Worm (Caenorhabditis elegans): ENCODE results near the gene C34D10.1.

- TF ChIP-seq zip-11 (GFP tag; IDR thresholded peaks at IDR 0.05) (no peak), nhr-11 (tag; optimal IDR thresholded peaks at IDR 0.05) (no peak), skn-1 (tag; optimal IDR thresholded peaks at IDR 0.05) (no peak), ceh-82 (tag; optimal IDR thresholded peaks at IDR 0.05) (no peak), unc-130 (GFP tag; optimal IDR thresholded peaks at IDR 0.05) (no peak), madf-5 (GFP tag; IDR thresholded peaks at IDR 0.05) (no peak)
Observed at ce11 chrX:7986892-7987291, 42.4 kb upstream of the C34D10.1 start.
